Worm (Caenorhabditis elegans): ENCODE measurements around the gene H12C20.7.

DNA sequence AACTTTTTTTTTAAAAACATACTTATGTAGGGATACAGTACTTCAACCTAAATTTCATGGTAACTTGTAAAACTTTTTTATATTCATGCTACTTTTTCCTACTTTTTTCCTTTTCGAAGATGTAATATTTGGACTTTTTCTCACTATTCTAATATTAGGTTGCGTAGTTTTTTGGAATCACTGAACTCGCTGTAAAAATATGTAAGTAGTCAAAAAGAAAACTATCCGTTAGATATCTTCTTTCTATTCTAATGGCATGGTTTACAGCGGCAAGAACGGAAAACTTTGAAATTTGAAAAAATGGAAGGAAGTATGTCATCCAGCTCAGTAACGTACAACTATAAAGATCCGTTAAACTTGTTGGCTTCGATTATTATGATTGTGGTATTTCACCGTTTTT, 16.6 kb upstream of the H12C20.7 start, which contains the start of gene srx-82:
- TF ChIP-seq dpl-1 (GFP tag; optimal IDR thresholded peaks at IDR 0.05) (no peak), T07F8.4 (tag; optimal IDR thresholded peaks at IDR 0.05) (no peak), unc-62 (GFP tag; optimal IDR thresholded peaks at IDR 0.05) (no peak), ztf-26 (tag; optimal IDR thresholded peaks at IDR 0.05) (no peak), F10E7.11 (tag; optimal IDR thresholded peaks at IDR 0.05) (no peak), lin-54 (GFP tag; optimal IDR thresholded peaks at IDR 0.05) (no peak), ztf-3 (GFP tag; optimal IDR thresholded peaks at IDR 0.05) (no peak)
